Fruit fly (Drosophila melanogaster) whole organism, prepupa: ENCODE data around the gene Psn.
A peak's percentile ranks its signal among the peaks of the same experiment; 100 is the strongest.

Source experiments
- Blimp-1 ChIP-seq: fragments of 200-800 bp; sonication (Bioruptor generic); optimal IDR thresholded peaks from 3 replicates; lab custom pipeline; 2017; ENCODE audit warnings: missing biosample characterization, missing genetic modification characterization, mild to moderate bottlenecking, moderate library complexity, missing genetic modification reagents
- CG10669 ChIP-seq: fragments of 200-800 bp; sonication (Bioruptor generic); optimal IDR thresholded peaks from 3 replicates; lab custom pipeline; 2018; ENCODE audit warnings: missing biosample characterization, mild to moderate bottlenecking, missing genetic modification characterization, moderate library complexity
- CG11294 ChIP-seq: fragments of 200-800 bp; sonication (Bioruptor generic); IDR thresholded peaks from 2 replicates; pipeline ENCODE4 v1.3.6; 2022; ENCODE audit warnings: missing biosample characterization, missing genetic modification characterization
- CG11762 ChIP-seq: fragments of 200-800 bp; sonication (Bioruptor generic); optimal IDR thresholded peaks from 3 replicates; lab custom pipeline; 2016; ENCODE audit warnings: missing biosample characterization, missing genetic modification characterization; ENCODE audit not compliant: insufficient read depth
- CG11902 ChIP-seq: fragments of 200-800 bp; sonication (Bioruptor generic); optimal IDR thresholded peaks from 3 replicates; lab custom pipeline; 2016; ENCODE audit warnings: missing biosample characterization, missing genetic modification characterization
- CG15336 ChIP-seq: fragments of 200-800 bp; sonication (Bioruptor generic); IDR thresholded peaks from 2 replicates; pipeline ENCODE4 v1.3.6; 2022; ENCODE audit warnings: missing biosample characterization, missing genetic modification characterization
- CG16779 ChIP-seq: fragments of 200-800 bp; sonication (Bioruptor generic); optimal IDR thresholded peaks from 3 replicates; lab custom pipeline; 2017; ENCODE audit warnings: missing biosample characterization, mild to moderate bottlenecking, missing genetic modification characterization
- CG32006 ChIP-seq: fragments of 200-800 bp; sonication (Bioruptor generic); optimal IDR thresholded peaks from 3 replicates; lab custom pipeline; 2017; ENCODE audit warnings: missing biosample characterization, mild to moderate bottlenecking, missing genetic modification characterization
- CG34406 ChIP-seq: fragments of 200-800 bp; sonication (Bioruptor generic); optimal IDR thresholded peaks from 3 replicates; lab custom pipeline; 2016; ENCODE audit warnings: missing biosample characterization, missing genetic modification characterization
- CG3919 ChIP-seq: fragments of 200-800 bp; sonication (Bioruptor generic); optimal IDR thresholded peaks from 3 replicates; lab custom pipeline; 2016; ENCODE audit warnings: missing biosample characterization, missing genetic modification characterization
- CG4318 ChIP-seq: fragments of 200-800 bp; sonication (Bioruptor generic); optimal IDR thresholded peaks from 3 replicates; lab custom pipeline; 2017; ENCODE audit warnings: missing biosample characterization, mild to moderate bottlenecking, missing genetic modification characterization
- CG6792 ChIP-seq: fragments of 200-800 bp; sonication (Bioruptor generic); optimal IDR thresholded peaks from 3 replicates; lab custom pipeline; 2016; ENCODE audit warnings: missing biosample characterization, missing genetic modification characterization
- CG6808 ChIP-seq: fragments of 200-800 bp; sonication (Bioruptor generic); optimal IDR thresholded peaks from 3 replicates; lab custom pipeline; 2017; ENCODE audit warnings: missing biosample characterization, missing genetic modification characterization, mild to moderate bottlenecking, moderate library complexity, missing genetic modification reagents
- CG6854 ChIP-seq: fragments of 200-800 bp; sonication (Bioruptor generic); optimal IDR thresholded peaks from 2 replicates; lab custom pipeline; 2017; ENCODE audit warnings: missing biosample characterization, mild to moderate bottlenecking, missing genetic modification characterization
- CG8119 ChIP-seq: fragments of 200-800 bp; sonication (Bioruptor generic); IDR thresholded peaks from 3 replicates; pipeline ENCODE4 v1.3.6; 2022; ENCODE audit warnings: missing biosample characterization, missing genetic modification characterization
- CG8319 ChIP-seq: fragments of 200-800 bp; sonication (Bioruptor generic); optimal IDR thresholded peaks from 3 replicates; lab custom pipeline; 2016; ENCODE audit warnings: missing biosample characterization, missing genetic modification characterization
- CG8632 ChIP-seq: fragments of 200-800 bp; sonication (Bioruptor generic); optimal IDR thresholded peaks from 3 replicates; lab custom pipeline; 2016; ENCODE audit warnings: missing biosample characterization, missing genetic modification characterization
- CG9139 ChIP-seq: fragments of 200-800 bp; sonication (Bioruptor generic); optimal IDR thresholded peaks from 3 replicates; lab custom pipeline; 2017; ENCODE audit warnings: missing biosample characterization, mild to moderate bottlenecking, missing genetic modification characterization
- Eip75B ChIP-seq: fragments of 200-800 bp; sonication (Bioruptor generic); optimal IDR thresholded peaks from 3 replicates; lab custom pipeline; 2016; ENCODE audit warnings: missing biosample characterization, missing genetic modification characterization
- Eip78C ChIP-seq: fragments of 200-800 bp; sonication (Bioruptor generic); peaks from one replicate; lab custom pipeline; 2016; ENCODE audit warnings: missing biosample characterization, missing genetic modification characterization
- Ets21C ChIP-seq: fragments of 200-800 bp; sonication (Bioruptor generic); optimal IDR thresholded peaks from 3 replicates; lab custom pipeline; 2016; ENCODE audit warnings: missing biosample characterization, missing genetic modification characterization
- Hr39 ChIP-seq: fragments of 200-800 bp; sonication (Bioruptor generic); optimal IDR thresholded peaks from 2 replicates; lab custom pipeline; 2016; ENCODE audit warnings: missing biosample characterization, missing genetic modification characterization
- Hr4 ChIP-seq: fragments of 200-800 bp; sonication (Bioruptor generic); optimal IDR thresholded peaks from 3 replicates; lab custom pipeline; 2016; ENCODE audit warnings: missing biosample characterization, missing genetic modification characterization
- Lpt ChIP-seq: fragments of 200-800 bp; sonication (Bioruptor generic); optimal IDR thresholded peaks from 3 replicates; lab custom pipeline; 2016; ENCODE audit warnings: missing biosample characterization, missing genetic modification characterization
- Met ChIP-seq: fragments of 200-800 bp; sonication (Bioruptor generic); optimal IDR thresholded peaks from 3 replicates; lab custom pipeline; 2016; ENCODE audit warnings: missing biosample characterization, missing genetic modification characterization
- OdsH ChIP-seq: fragments of 200-800 bp; sonication (Bioruptor generic); optimal IDR thresholded peaks from 3 replicates; lab custom pipeline; 2016; ENCODE audit warnings: missing biosample characterization, missing genetic modification characterization
- Smox ChIP-seq: fragments of 200-800 bp; sonication (Bioruptor generic); optimal IDR thresholded peaks from 3 replicates; lab custom pipeline; 2016; ENCODE audit warnings: missing biosample characterization, missing genetic modification characterization
- Sox102F ChIP-seq: fragments of 200-800 bp; sonication (Bioruptor generic); optimal IDR thresholded peaks from 2 replicates; lab custom pipeline; 2016; ENCODE audit warnings: missing biosample characterization, mild to moderate bottlenecking, missing genetic modification characterization
- Sox14 ChIP-seq: fragments of 200-800 bp; sonication (Bioruptor generic); optimal IDR thresholded peaks from 3 replicates; lab custom pipeline; 2016; ENCODE audit warnings: missing biosample characterization, missing genetic modification characterization
- Sox15 ChIP-seq: fragments of 200-800 bp; sonication (Bioruptor generic); optimal IDR thresholded peaks from 3 replicates; lab custom pipeline; 2016; ENCODE audit warnings: missing biosample characterization, missing genetic modification characterization
- achi ChIP-seq: fragments of 200-800 bp; sonication (Bioruptor generic); optimal IDR thresholded peaks from 3 replicates; lab custom pipeline; 2016; ENCODE audit warnings: missing biosample characterization, missing genetic modification characterization
- acj6 ChIP-seq: fragments of 200-800 bp; sonication (Bioruptor generic); optimal IDR thresholded peaks from 3 replicates; lab custom pipeline; 2016; ENCODE audit warnings: missing biosample characterization, missing genetic modification characterization
- cyc ChIP-seq: fragments of 200-800 bp; sonication (Bioruptor generic); optimal IDR thresholded peaks from 3 replicates; lab custom pipeline; 2016; ENCODE audit warnings: missing biosample characterization, missing genetic modification characterization
- dac ChIP-seq: fragments of 200-800 bp; sonication (Bioruptor generic); optimal IDR thresholded peaks from 2 replicates; lab custom pipeline; 2017; ENCODE audit warnings: missing biosample characterization, mild to moderate bottlenecking, missing genetic modification characterization
- dsx ChIP-seq: fragments of 200-800 bp; optimal IDR thresholded peaks from 3 replicates; lab custom pipeline; 2019; ENCODE audit warnings: missing biosample characterization, mild to moderate bottlenecking, missing genetic modification characterization, moderate library complexity; ENCODE audit not compliant: poor library complexity, severe bottlenecking
- eg ChIP-seq: fragments of 200-800 bp; sonication (Bioruptor generic); IDR thresholded peaks from 3 replicates; pipeline ENCODE4 v1.3.6; 2022; ENCODE audit warnings: missing biosample characterization, missing genetic modification characterization
- fd59A ChIP-seq: fragments of 200-800 bp; sonication (Bioruptor generic); optimal IDR thresholded peaks from 2 replicates; lab custom pipeline; 2017; ENCODE audit warnings: missing biosample characterization, mild to moderate bottlenecking, missing genetic modification characterization, missing genetic modification reagents
- fd85E ChIP-seq: fragments of 200-800 bp; sonication (Bioruptor generic); optimal IDR thresholded peaks from 3 replicates; lab custom pipeline; 2016; ENCODE audit warnings: missing biosample characterization, missing genetic modification characterization
- fkh ChIP-seq: fragments of 200-800 bp; sonication (Bioruptor generic); optimal IDR thresholded peaks from 3 replicates; lab custom pipeline; 2017; ENCODE audit warnings: missing biosample characterization, mild to moderate bottlenecking, missing genetic modification characterization, moderate library complexity
- lz ChIP-seq: fragments of 200-800 bp; sonication (Bioruptor generic); optimal IDR thresholded peaks from 3 replicates; lab custom pipeline; 2016; ENCODE audit warnings: missing biosample characterization, missing genetic modification characterization
- pdm3 ChIP-seq: fragments of 200-800 bp; sonication (Bioruptor generic); optimal IDR thresholded peaks from 3 replicates; lab custom pipeline; 2016; ENCODE audit warnings: missing biosample characterization, missing genetic modification characterization
- salr ChIP-seq, 2 experiments: fragments of 200-800 bp; sonication (Bioruptor generic); optimal IDR thresholded peaks; 3 replicates each; lab custom pipeline; 2016 to 2018; ENCODE audit warnings: missing biosample characterization in 2 of 2, missing genetic modification characterization in 2 of 2, mild to moderate bottlenecking in 1 of 2
- spab ChIP-seq: fragments of 200-800 bp; sonication (Bioruptor generic); optimal IDR thresholded peaks from 2 replicates; lab custom pipeline; 2017; ENCODE audit warnings: missing biosample characterization, mild to moderate bottlenecking, missing genetic modification characterization, missing genetic modification reagents
- ss ChIP-seq, 2 experiments: fragments of 200-800 bp; sonication (Bioruptor generic); optimal IDR thresholded peaks; 2 replicates in 1 of 2; 3 replicates in 1 of 2; lab custom pipeline; 2017 to 2018; ENCODE audit warnings: mild to moderate bottlenecking in 2 of 2, missing biosample characterization in 2 of 2, missing genetic modification characterization in 2 of 2, moderate library complexity in 1 of 2
- svp ChIP-seq: fragments of 200-800 bp; sonication (Bioruptor generic); peaks from one replicate; lab custom pipeline; 2016; ENCODE audit warnings: missing biosample characterization, missing genetic modification characterization
- topi ChIP-seq: fragments of 200-800 bp; sonication (Bioruptor generic); optimal IDR thresholded peaks from 3 replicates; lab custom pipeline; 2016; ENCODE audit warnings: missing biosample characterization, missing genetic modification characterization
- vri ChIP-seq: fragments of 200-800 bp; sonication (Bioruptor generic); optimal IDR thresholded peaks from 3 replicates; lab custom pipeline; 2016; ENCODE audit warnings: missing biosample characterization, mild to moderate bottlenecking, missing genetic modification characterization

Psn gene

dm6 chr3L:20470991-20471498 is 38.8 kb downstream of the Psn start (continued):
- TF ChIP-seq ss (GFP tag; optimal IDR thresholded peaks at IDR 0.05; lab: Kevin White, UChicago) (no peak), Lpt (GFP tag; lab: Kevin White, UChicago) (peak; percentile 1), salr (GFP tag; optimal IDR thresholded peaks at IDR 0.05; lab: Kevin White, UChicago) (peak in 1 of 2 experiments; percentile 42), topi (no peak), CG32006 (peak; percentile 68), Met (no peak), fd85E (no peak), OdsH (GFP tag; lab: Kevin White, UChicago) (peak; percentile 39), acj6 (GFP tag; lab: Kevin White, UChicago) (peak; percentile 8), CG11294 (peak; percentile 49; the same call in 1 of the 2 replicates), cyc (GFP tag; lab: Kevin White, UChicago) (no peak), CG8119 (GFP tag; lab: Robert Waterston, UW) (peak; percentile 49; the same call in 2 of the 3 replicates), CG8319 (GFP tag; lab: Kevin White, UChicago) (no peak), Eip78C (peak; percentile 75), CG6792 (peak; percentile 9)

dm6 chr3L:20471499-20472313 is 39.4 kb downstream of the Psn start:
- TF ChIP-seq Sox14 (peak; percentile 25), dsx (peak; percentile 5), CG34406 (GFP tag; lab: Kevin White, UChicago) (peak; percentile 5), CG16779 (tag; lab: Kevin White, UChicago) (no peak), CG11294 (no peak; the same call in 1 of the 2 replicates), CG8632 (no peak), fkh (GFP tag; lab: Kevin White, UChicago) (peak; percentile 96), CG8119 (GFP tag; lab: Robert Waterston, UW) (peak; percentile 34; the same call in 2 of the 3 replicates), Eip75B (GFP tag; lab: Kevin White, UChicago) (no peak), OdsH (GFP tag; lab: Kevin White, UChicago) (peak; percentile 1), CG10669 (GFP tag; lab: Kevin White, UChicago) (peak; percentile 16), spab (GFP tag; lab: Kevin White, UChicago) (no peak), Blimp-1 (no peak), fd85E (no peak), CG11762 (GFP tag; lab: Kevin White, UChicago) (peak; percentile 0), vri (GFP tag; lab: Kevin White, UChicago) (no peak), CG11902 (GFP tag; lab: Kevin White, UChicago) (no peak), CG9139 (GFP tag; lab: Kevin White, UChicago) (no peak), acj6 (GFP tag; lab: Kevin White, UChicago) (peak; percentile 38), lz (GFP tag; lab: Kevin White, UChicago) (no peak), achi (GFP tag; lab: Kevin White, UChicago) (peak; percentile 24), CG8319 (GFP tag; lab: Kevin White, UChicago) (no peak), Ets21C (GFP tag; lab: Kevin White, UChicago) (no peak), CG6854 (GFP tag; lab: Kevin White, UChicago) (no peak), CG3919 (peak; percentile 35), CG6808 (no peak), svp (GFP tag; lab: Kevin White, UChicago) (peak; percentile 98), Sox102F (GFP tag; lab: Kevin White, UChicago) (no peak), eg (peak; percentile 35; the same call in 1 of the 3 replicates), Met (no peak), pdm3 (peak; percentile 18), CG15336 (GFP tag; lab: Robert Waterston, UW) (peak; percentile 65), Hr39 (GFP tag; lab: Kevin White, UChicago) (no peak), Hr4 (GFP tag; lab: Kevin White, UChicago) (peak; percentile 34), Sox15 (GFP tag; lab: Kevin White, UChicago) (no peak), Smox (GFP tag; lab: Kevin White, UChicago) (no peak), CG4318 (no peak), dac (no peak), fd59A (no peak), salr (GFP tag; optimal IDR thresholded peaks at IDR 0.05; lab: Kevin White, UChicago) (no peak)
